Worm (Caenorhabditis elegans) whole organism, L1 larva: ENCODE results near the gene gmap-3.

Experiments used
- elt-3 ChIP-seq, 6 experiments: fragments of 150-350 bp in 1 of 6; sonication (generic microtip); optimal IDR thresholded peaks; 2 replicates each; lab custom pipeline; 2017 to 2018; ENCODE audit warnings: missing biosample characterization in 6 of 6, missing genetic modification characterization in 6 of 6, inconsistent platforms in 1 of 6
- nhr-47 ChIP-seq: sonication (generic microtip); optimal IDR thresholded peaks from 2 replicates; lab custom pipeline; 2016; ENCODE audit warnings: mild to moderate bottlenecking, missing genetic modification characterization, moderate library complexity, missing compliant biosample characterization
- unc-62 ChIP-seq: fragments of 150-350 bp; optimal IDR thresholded peaks from 2 replicates; lab custom pipeline; 2014; ENCODE audit warnings: missing biosample characterization, missing genetic modification reagents, missing genetic modification characterization
- zag-1 ChIP-seq: fragments of 150-350 bp; optimal IDR thresholded peaks from 2 replicates; lab custom pipeline; 2014; ENCODE audit warnings: missing biosample characterization, missing genetic modification characterization

DNA sequence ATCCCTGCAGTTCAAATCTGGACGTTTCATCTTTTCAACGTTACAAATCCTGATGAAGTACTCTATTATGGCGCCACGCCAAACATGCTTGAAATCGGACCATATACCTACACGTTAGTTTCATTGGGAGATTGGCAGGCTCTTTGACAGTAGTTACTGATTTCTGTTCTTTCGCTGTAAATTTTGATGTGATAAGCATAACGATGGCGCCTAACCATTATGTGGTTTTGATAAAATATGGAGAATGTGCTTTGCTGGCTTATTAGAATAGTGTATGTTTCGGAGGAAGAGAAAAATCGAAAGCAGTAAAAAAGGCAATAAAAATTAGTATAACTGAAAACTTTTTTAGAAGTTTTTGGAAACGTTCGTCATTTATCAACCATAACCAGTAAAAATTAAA lies 42.0 kb upstream of the gmap-3 start:
- TF ChIP-seq unc-62 (no peak), zag-1 (tag; lab: Kevin White, UChicago) (no peak), nhr-47 (tag; lab: Kevin White, UChicago) (no peak), elt-3 (tag; optimal IDR thresholded peaks at IDR 0.05; lab: Kevin White, UChicago) (no peak)
